Fruit fly (Drosophila melanogaster) whole organism, embryonic: ENCODE measurements around the gene CG13862.

Source experiments
- CG14710 ChIP-seq: fragments of 200-800 bp; sonication (Bioruptor generic); optimal IDR thresholded peaks from 3 replicates; lab custom pipeline; 2019; ENCODE audit warnings: missing biosample characterization, mild to moderate bottlenecking, missing genetic modification characterization, moderate library complexity
- CG18619 ChIP-seq: fragments of 200-800 bp; sonication (Bioruptor generic); optimal IDR thresholded peaks from 3 replicates; lab custom pipeline; 2017; ENCODE audit warnings: missing biosample characterization, mild to moderate bottlenecking, missing genetic modification characterization
- CG34224 ChIP-seq: fragments of 200-800 bp; sonication (Bioruptor generic); IDR thresholded peaks from 3 replicates; pipeline ENCODE4 v1.3.6; 2022; ENCODE audit warnings: missing biosample characterization, missing genetic modification characterization; ENCODE audit not compliant: partially characterized antibody
- CG6813 ChIP-seq: fragments of 200-800 bp; sonication (Bioruptor generic); optimal IDR thresholded peaks from 2 replicates; lab custom pipeline; 2017; ENCODE audit warnings: missing biosample characterization, missing genetic modification characterization, mild to moderate bottlenecking, moderate library complexity, missing genetic modification reagents
- CG8924 ChIP-seq: fragments of 200-800 bp; optimal IDR thresholded peaks from 3 replicates; lab custom pipeline; 2019; ENCODE audit warnings: missing biosample characterization, mild to moderate bottlenecking, missing genetic modification characterization, moderate library complexity
- Elba2 ChIP-seq: fragments of 200-800 bp; sonication (Bioruptor generic); optimal IDR thresholded peaks from 3 replicates; lab custom pipeline; 2016; ENCODE audit warnings: missing biosample characterization, missing genetic modification characterization
- Gsc ChIP-seq: fragments of 200-800 bp; sonication (Bioruptor generic); IDR thresholded peaks from 2 replicates; pipeline ENCODE4 v1.3.6; 2022; ENCODE audit warnings: missing biosample characterization, missing genetic modification characterization
- Hr3 ChIP-seq: fragments of 200-800 bp; sonication (Bioruptor generic); optimal IDR thresholded peaks from 3 replicates; lab custom pipeline; 2016; ENCODE audit warnings: missing biosample characterization, missing genetic modification characterization
- Lpt ChIP-seq: fragments of >200 bp; optimal IDR thresholded peaks from 2 replicates; lab custom pipeline; 2018; ENCODE audit warnings: missing biosample characterization, missing genetic modification characterization
- Mad ChIP-seq: fragments of 200-800 bp; sonication (Bioruptor generic); optimal IDR thresholded peaks from 2 replicates; lab custom pipeline; 2016; ENCODE audit warnings: missing biosample characterization, missing genetic modification characterization
- Med ChIP-seq: fragments of 200-800 bp; sonication (Bioruptor generic); peaks from one replicate; lab custom pipeline; 2016; ENCODE audit warnings: missing biosample characterization, missing genetic modification characterization, mild to moderate bottlenecking, inconsistent platforms, moderate library complexity
- Opbp ChIP-seq: fragments of 200-800 bp; sonication (Bioruptor generic); IDR thresholded peaks from 3 replicates; pipeline ENCODE4 v1.3.6; 2022; ENCODE audit warnings: missing biosample characterization, missing genetic modification characterization; ENCODE audit not compliant: partially characterized antibody
- Scr ChIP-seq: fragments of 200-800 bp; sonication (Bioruptor generic); IDR thresholded peaks from 2 replicates; pipeline ENCODE4 v1.3.6; 2022; ENCODE audit warnings: missing biosample characterization, missing genetic modification characterization; ENCODE audit not compliant: partially characterized antibody
- Sry-δ ChIP-seq: fragments of 200-800 bp; sonication (Bioruptor generic); optimal IDR thresholded peaks from 2 replicates; lab custom pipeline; 2016; ENCODE audit warnings: missing biosample characterization, missing genetic modification characterization
- bigmax ChIP-seq: fragments of 200-800 bp; sonication (Bioruptor generic); optimal IDR thresholded peaks from 2 replicates; lab custom pipeline; 2018; ENCODE audit warnings: missing biosample characterization, mild to moderate bottlenecking, missing genetic modification characterization
- disco-r ChIP-seq: fragments of 200-800 bp; sonication (Bioruptor generic); optimal IDR thresholded peaks from 2 replicates; lab custom pipeline; 2016; ENCODE audit warnings: missing biosample characterization, missing genetic modification characterization
- gcm ChIP-seq: fragments of 200-800 bp; sonication (Bioruptor generic); optimal IDR thresholded peaks from 2 replicates; lab custom pipeline; 2019; ENCODE audit warnings: missing biosample characterization, mild to moderate bottlenecking, missing genetic modification characterization, moderate library complexity
- inv ChIP-seq: fragments of 200-800 bp; sonication (Bioruptor generic); IDR thresholded peaks from 2 replicates; pipeline ENCODE4 v1.3.6; 2022; ENCODE audit warnings: missing biosample characterization, missing genetic modification characterization; ENCODE audit not compliant: partially characterized antibody
- lmd ChIP-seq: fragments of 200-800 bp; sonication (Bioruptor generic); IDR thresholded peaks from 2 replicates; pipeline ENCODE4 v1.3.6; 2022; ENCODE audit warnings: missing biosample characterization, missing genetic modification characterization
- stwl ChIP-seq: fragments of 200-800 bp; sonication (Bioruptor generic); optimal IDR thresholded peaks from 3 replicates; lab custom pipeline; 2018; ENCODE audit warnings: missing biosample characterization, mild to moderate bottlenecking, missing genetic modification characterization, moderate library complexity
- twi ChIP-seq: fragments of 200-800 bp; optimal IDR thresholded peaks from 2 replicates; lab custom pipeline; 2019; ENCODE audit warnings: missing biosample characterization, mild to moderate bottlenecking, missing genetic modification characterization, moderate library complexity
- tx ChIP-seq: fragments of 200-800 bp; sonication (Bioruptor generic); optimal IDR thresholded peaks from 2 replicates; lab custom pipeline; 2016; ENCODE audit warnings: missing biosample characterization, missing genetic modification characterization
- zen2 ChIP-seq: fragments of 200-800 bp; sonication (Bioruptor generic); IDR thresholded peaks from 3 replicates; pipeline ENCODE4 v1.3.6; 2022; ENCODE audit warnings: missing biosample characterization, missing genetic modification characterization; ENCODE audit not compliant: partially characterized antibody
- zfh2 ChIP-seq: fragments of 200-800 bp; sonication (Bioruptor generic); optimal IDR thresholded peaks from 2 replicates; lab custom pipeline; 2016; ENCODE audit warnings: missing biosample characterization, missing genetic modification characterization

The CG13862 gene

DNA sequence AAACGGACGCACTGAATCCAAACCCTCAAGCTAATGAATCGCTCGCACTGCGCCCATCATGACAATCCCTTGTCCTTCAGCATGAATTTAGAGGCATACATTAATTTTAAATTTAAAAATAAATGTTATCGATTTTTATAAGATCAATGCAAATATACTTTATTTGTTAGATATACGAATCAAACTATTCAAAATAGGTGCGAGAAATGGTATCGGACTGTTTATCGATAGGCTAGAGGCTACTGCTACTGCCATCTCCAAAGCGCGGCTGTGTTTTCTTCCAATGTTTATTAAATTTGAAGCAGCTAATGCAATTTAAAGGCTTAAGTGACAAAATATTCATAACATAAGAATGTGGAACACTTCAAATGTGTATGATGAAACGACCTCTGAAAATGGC lies 49.3 kb downstream of the CG13862 start, which contains the start of gene CG43342 (continued):
- TF ChIP-seq Sry-δ (GFP tag; lab: Kevin White, UChicago) (peak; percentile 82), Gsc (GFP tag; lab: Robert Waterston, UW) (no peak), stwl (tag; lab: Kevin White, UChicago) (peak; percentile 73), CG14710 (peak; percentile 9), Elba2 (no peak), twi (tag; lab: Kevin White, UChicago) (no peak), inv (peak; percentile 49; the same call in 1 of the 2 replicates), bigmax (GFP tag; lab: Kevin White, UChicago) (no peak), tx (GFP tag; lab: Kevin White, UChicago) (no peak), disco-r (no peak), Scr (GFP tag; lab: Robert Waterston, UW) (peak; percentile 78), Mad (no peak), CG34224 (GFP tag; lab: Robert Waterston, UW) (peak; percentile 84), Hr3 (GFP tag; lab: Kevin White, UChicago) (no peak), zen2 (peak; percentile 88)

dm6 chr3R:22381735-22382134 lies 49.9 kb downstream of the CG13862 start, which contains the start of gene Gpdh3:
Gene Gpdh3, plus strand, starts transcription at chr3R:22382035.
- TF ChIP-seq CG8924 (tag; lab: Kevin White, UChicago), result no peak
- TF ChIP-seq Lpt (GFP tag; lab: Kevin White, UChicago), result no peak
- TF ChIP-seq CG6813, result no peak
- no peak for TF ChIP-seq CG18619 (GFP tag; lab: Kevin White, UChicago)
- TF ChIP-seq gcm (GFP tag; lab: Kevin White, UChicago), result peak; percentile 40
- no peak for TF ChIP-seq zfh2 (GFP tag; lab: Kevin White, UChicago)
- TF ChIP-seq Med, result peak; percentile 49
- no peak for TF ChIP-seq lmd
- 0 out of 3 replicates have a peak, but pooled peaks have one; percentile 35 for TF ChIP-seq Opbp
